Fruit fly (Drosophila melanogaster): ENCODE results near the gene tal-1A.
A peak's percentile ranks its signal among the peaks of the same experiment; 100 is the strongest.

Gene tal-1A

dm6 chr3R:13800430-13800848, 12.5 kb upstream of the tal-1A start (continued):
- peak; percentile 92 for TF ChIP-seq tin (GFP tag; optimal IDR thresholded peaks at IDR 0.05)
- no peak for TF ChIP-seq CG6791 (GFP tag; IDR thresholded peaks at IDR 0.05; ENCODE audit: partially characterized antibody)
- 0 out of 3 replicates have a peak, but pooled peaks have one; percentile 38 for TF ChIP-seq Opbp (GFP tag; IDR thresholded peaks at IDR 0.05; ENCODE audit: partially characterized antibody)
- TF ChIP-seq HLHmδ (GFP tag; optimal IDR thresholded peaks at IDR 0.05) = no peak
- peak; percentile 72 for TF ChIP-seq Ravus (GFP tag; IDR thresholded peaks at IDR 0.05)
- peak; percentile 90 for TF ChIP-seq CG2120 (GFP tag; optimal IDR thresholded peaks at IDR 0.05)
- TF ChIP-seq ara (GFP tag; IDR thresholded peaks at IDR 0.05) = peak; percentile 89
- TF ChIP-seq CG16813 (GFP tag; IDR thresholded peaks at IDR 0.05; ENCODE audit: partially characterized antibody) = no peak; the same call in 2 of the 3 replicates
- TF ChIP-seq CG8089 (GFP tag; optimal IDR thresholded peaks at IDR 0.05) = no peak
- peak; percentile 87 for TF ChIP-seq bcd (GFP tag; optimal IDR thresholded peaks at IDR 0.05)
- TF ChIP-seq nau (GFP tag; optimal IDR thresholded peaks at IDR 0.05) = peak; percentile 82
- peak; percentile 4 for TF ChIP-seq Ets97D (GFP tag; optimal IDR thresholded peaks at IDR 0.05)
- TF ChIP-seq pros (GFP tag; optimal IDR thresholded peaks at IDR 0.05) = no peak
- no peak for TF ChIP-seq CG30020 (tag; optimal IDR thresholded peaks at IDR 0.05)
- TF ChIP-seq Hmr (GFP tag; optimal IDR thresholded peaks at IDR 0.05) = peak; percentile 96
- peak; percentile 60 for TF ChIP-seq mam (GFP tag; optimal IDR thresholded peaks at IDR 0.05)
- TF ChIP-seq CG17361 (GFP tag; IDR thresholded peaks at IDR 0.05) = peak; percentile 84
- TF ChIP-seq CG34376 (GFP tag; optimal IDR thresholded peaks at IDR 0.05) = peak; percentile 94
- TF ChIP-seq CG17829 (tag; optimal IDR thresholded peaks at IDR 0.05) = peak; percentile 77
- peak; percentile 35 for TF ChIP-seq CG33213 (GFP tag; optimal IDR thresholded peaks at IDR 0.05)
- TF ChIP-seq h (optimal IDR thresholded peaks at IDR 0.05) = no peak
- TF ChIP-seq CG8765 (GFP tag; IDR thresholded peaks at IDR 0.05) = peak; percentile 64; the same call in 1 of the 2 replicates
- peak; percentile 95 for TF ChIP-seq slbo (GFP tag; IDR thresholded peaks at IDR 0.05)
- TF ChIP-seq en (GFP tag; optimal IDR thresholded peaks at IDR 0.05) = peak; percentile 21
- no peak for TF ChIP-seq Sin3A (optimal IDR thresholded peaks at IDR 0.05)
- peak; percentile 96 for TF ChIP-seq HLH3B (GFP tag; IDR thresholded peaks at IDR 0.05)
- TF ChIP-seq Fer3 (tag; optimal IDR thresholded peaks at IDR 0.05) = peak; percentile 91
- peak; percentile 77 for TF ChIP-seq CG2202 (tag; optimal IDR thresholded peaks at IDR 0.05)
- peak; percentile 62 for TF ChIP-seq Vsx1 (GFP tag; optimal IDR thresholded peaks at IDR 0.05)
- peak; percentile 72 for TF ChIP-seq schlank (tag; optimal IDR thresholded peaks at IDR 0.05)
- TF ChIP-seq CG8924 (tag; optimal IDR thresholded peaks at IDR 0.05) = peak; percentile 76
- TF ChIP-seq crol (GFP tag; IDR thresholded peaks at IDR 0.05) = no peak
- TF ChIP-seq CG43689 (GFP tag; IDR thresholded peaks at IDR 0.05) = peak; percentile 72
- TF ChIP-seq CG9876 (GFP tag; optimal IDR thresholded peaks at IDR 0.05) = no peak
- peak; percentile 88 for TF ChIP-seq CG15696 (tag; optimal IDR thresholded peaks at IDR 0.05)
- TF ChIP-seq wek (GFP tag; optimal IDR thresholded peaks at IDR 0.05) = peak; percentile 34
- TF ChIP-seq CG9932 (GFP tag; IDR thresholded peaks at IDR 0.05) = peak; percentile 93
- TF ChIP-seq Scr (GFP tag; IDR thresholded peaks at IDR 0.05; ENCODE audit: partially characterized antibody) = no peak
- no peak for TF ChIP-seq shn (GFP tag; optimal IDR thresholded peaks at IDR 0.05)
- TF ChIP-seq Nf-YC (tag; optimal IDR thresholded peaks at IDR 0.05) = peak; percentile 54
- peak; percentile 56 for TF ChIP-seq fd64A (GFP tag; optimal IDR thresholded peaks at IDR 0.05)
- TF ChIP-seq oc (tag; optimal IDR thresholded peaks at IDR 0.05) = peak; percentile 84
- peak; percentile 74 for TF ChIP-seq Hsf (GFP tag; optimal IDR thresholded peaks at IDR 0.05)
- TF ChIP-seq gem (tag; optimal IDR thresholded peaks at IDR 0.05) = peak; percentile 92
- TF ChIP-seq pum (GFP tag; optimal IDR thresholded peaks at IDR 0.05) = peak; percentile 50
- TF ChIP-seq Elba2 (GFP tag; optimal IDR thresholded peaks at IDR 0.05) = no peak

Measured in whole organism, embryonic.